Worm (Caenorhabditis elegans) whole organism, L1 larva: ENCODE measurements around the gene Y37D8A.29.

Experiments
- C04F5.9 ChIP-seq: sonication (generic microtip); optimal IDR thresholded peaks from 2 replicates; lab custom pipeline; 2016; ENCODE audit warnings: missing genetic modification characterization, missing compliant biosample characterization
- C34B4.2 ChIP-seq: sonication (generic microtip); optimal IDR thresholded peaks from 2 replicates; lab custom pipeline; 2017; ENCODE audit warnings: mild to moderate bottlenecking, missing genetic modification characterization, missing compliant biosample characterization
- F16B12.6 ChIP-seq: fragments of 150-350 bp; optimal IDR thresholded peaks from 2 replicates; lab custom pipeline; 2014; ENCODE audit warnings: missing biosample characterization, missing genetic modification characterization
- Y116A8C.19 ChIP-seq: sonication (generic microtip); optimal IDR thresholded peaks from 2 replicates; lab custom pipeline; 2016; ENCODE audit warnings: missing compliant biosample characterization, missing genetic modification characterization, borderline replicate concordance
- aha-1 ChIP-seq: fragments of 150-350 bp; optimal IDR thresholded peaks from 2 replicates; lab custom pipeline; 2014; ENCODE audit warnings: missing biosample characterization, missing genetic modification characterization
- blmp-1 ChIP-seq: fragments of 150-350 bp; optimal IDR thresholded peaks from 2 replicates; lab custom pipeline; 2014; ENCODE audit warnings: missing biosample characterization, missing genetic modification characterization
- ceh-8 ChIP-seq: fragments of 200-800 bp; sonication (Bioruptor generic); optimal IDR thresholded peaks from 2 replicates; lab custom pipeline; 2018; ENCODE audit warnings: mild to moderate bottlenecking, missing genetic modification characterization, moderate library complexity, missing compliant biosample characterization
- ceh-82 ChIP-seq, 3 experiments: fragments of 150-350 bp in 1 of 3; sonication (generic microtip) in 2 of 3; optimal IDR thresholded peaks; 2 replicates each; lab custom pipeline; 2014 to 2017; ENCODE audit warnings: missing biosample characterization in 3 of 3, missing genetic modification characterization in 3 of 3
- ces-1 ChIP-seq: fragments of 150-350 bp; optimal IDR thresholded peaks from 2 replicates; lab custom pipeline; 2014; ENCODE audit warnings: missing biosample characterization, missing genetic modification reagents, missing genetic modification characterization
- dpl-1 ChIP-seq, 3 experiments: fragments of 150-350 bp in 2 of 3; sonication (generic microtip) in 1 of 3; optimal IDR thresholded peaks; 2 replicates each; lab custom pipeline; 2014 to 2017; ENCODE audit warnings: missing biosample characterization in 3 of 3, missing genetic modification characterization in 3 of 3, missing genetic modification reagents in 3 of 3
- dsc-1 ChIP-seq: sonication (generic microtip); optimal IDR thresholded peaks from 2 replicates; lab custom pipeline; 2016; ENCODE audit warnings: mild to moderate bottlenecking, missing genetic modification characterization, missing compliant biosample characterization
- efl-1 ChIP-seq, 4 experiments: fragments of 150-350 bp; optimal IDR thresholded peaks in 3 of 4; peaks in 1 of 4; 1 replicate in 1 of 4; 2 replicates in 3 of 4; lab custom pipeline; 2014; ENCODE audit warnings: missing biosample characterization in 2 of 4, missing genetic modification characterization in 2 of 4, missing genetic modification reagents in 2 of 4
- egl-27 ChIP-seq, 2 experiments: fragments of 150-350 bp in 1 of 2; sonication (generic microtip); optimal IDR thresholded peaks; 3 replicates each; lab custom pipeline; 2017 to 2018; ENCODE audit warnings: missing biosample characterization in 2 of 2, missing genetic modification characterization in 2 of 2, missing genetic modification reagents in 2 of 2
- elt-3 ChIP-seq, 6 experiments: fragments of 150-350 bp in 1 of 6; sonication (generic microtip); optimal IDR thresholded peaks; 2 replicates each; lab custom pipeline; 2017 to 2018; ENCODE audit warnings: missing biosample characterization in 6 of 6, missing genetic modification characterization in 6 of 6, inconsistent platforms in 1 of 6
- fkh-10 ChIP-seq: sonication (generic microtip); optimal IDR thresholded peaks from 2 replicates; lab custom pipeline; 2017; ENCODE audit warnings: missing biosample characterization, missing genetic modification reagents, missing genetic modification characterization
- fkh-8 ChIP-seq: sonication (generic microtip); optimal IDR thresholded peaks from 2 replicates; lab custom pipeline; 2016; ENCODE audit warnings: mild to moderate bottlenecking, missing genetic modification characterization, missing compliant biosample characterization
- hlh-4 ChIP-seq: sonication (generic microtip); optimal IDR thresholded peaks from 2 replicates; lab custom pipeline; 2016; ENCODE audit warnings: mild to moderate bottlenecking, missing genetic modification characterization, missing compliant biosample characterization
- irx-1 ChIP-seq: sonication (generic microtip); optimal IDR thresholded peaks from 2 replicates; lab custom pipeline; 2016; ENCODE audit warnings: missing genetic modification characterization, missing compliant biosample characterization
- lin-13 ChIP-seq: fragments of 150-350 bp; optimal IDR thresholded peaks from 2 replicates; lab custom pipeline; 2014; ENCODE audit warnings: missing biosample characterization, missing genetic modification reagents, missing genetic modification characterization
- lin-35 ChIP-seq, 2 experiments: fragments of 150-350 bp; optimal IDR thresholded peaks; 2 replicates each; lab custom pipeline; 2014; ENCODE audit warnings: missing biosample characterization in 2 of 2, missing genetic modification characterization in 2 of 2, missing genetic modification reagents in 2 of 2
- lin-39 ChIP-seq: fragments of 150-350 bp; optimal IDR thresholded peaks from 2 replicates; lab custom pipeline; 2014; ENCODE audit warnings: missing biosample characterization, missing genetic modification reagents, missing genetic modification characterization
- lir-3 ChIP-seq: sonication (generic microtip); optimal IDR thresholded peaks from 2 replicates; lab custom pipeline; 2016; ENCODE audit warnings: mild to moderate bottlenecking, missing genetic modification characterization, moderate library complexity, missing compliant biosample characterization; ENCODE audit not compliant: poor library complexity
- lsy-2 ChIP-seq, 2 experiments: fragments of 150-350 bp; optimal IDR thresholded peaks; 2 replicates each; lab custom pipeline; 2014; ENCODE audit warnings: missing biosample characterization in 2 of 2, missing genetic modification characterization in 2 of 2
- mab-9 ChIP-seq: fragments of 200-800 bp; sonication (Bioruptor generic); IDR thresholded peaks from 2 replicates; pipeline ENCODE4 v1.3.6; 2022; ENCODE audit warnings: missing genetic modification reagents, missing genetic modification characterization, missing compliant biosample characterization
- mdl-1 ChIP-seq, 2 experiments: fragments of 150-350 bp; optimal IDR thresholded peaks; 2 replicates each; lab custom pipeline; 2014 to 2017; ENCODE audit warnings: missing biosample characterization in 2 of 2, missing genetic modification characterization in 2 of 2, inconsistent platforms in 1 of 2
- mep-1 ChIP-seq: fragments of 150-350 bp; optimal IDR thresholded peaks from 2 replicates; lab custom pipeline; 2014; ENCODE audit warnings: missing biosample characterization, missing genetic modification characterization
- nhr-11 ChIP-seq: fragments of 150-350 bp; optimal IDR thresholded peaks from 2 replicates; lab custom pipeline; 2014; ENCODE audit warnings: missing biosample characterization, missing genetic modification characterization
- nhr-12 ChIP-seq: sonication (generic microtip); optimal IDR thresholded peaks from 2 replicates; lab custom pipeline; 2017; ENCODE audit warnings: missing biosample characterization, missing genetic modification characterization
- nhr-19 ChIP-seq: fragments of 200-800 bp; sonication (Bioruptor generic); conservative IDR thresholded peaks from 2 replicates; pipeline ENCODE4 v1.3.6; 2022; ENCODE audit warnings: missing genetic modification characterization, missing compliant biosample characterization
- nhr-28 ChIP-seq: fragments of 150-350 bp; optimal IDR thresholded peaks from 2 replicates; lab custom pipeline; 2014; ENCODE audit warnings: missing biosample characterization, missing genetic modification characterization
- nhr-47 ChIP-seq: sonication (generic microtip); optimal IDR thresholded peaks from 2 replicates; lab custom pipeline; 2016; ENCODE audit warnings: mild to moderate bottlenecking, missing genetic modification characterization, moderate library complexity, missing compliant biosample characterization
- nhr-71 ChIP-seq: sonication (generic microtip); optimal IDR thresholded peaks from 2 replicates; lab custom pipeline; 2016; ENCODE audit warnings: mild to moderate bottlenecking, missing genetic modification characterization, moderate library complexity, missing compliant biosample characterization
- nhr-77 ChIP-seq: fragments of 150-350 bp; optimal IDR thresholded peaks from 2 replicates; lab custom pipeline; 2014; ENCODE audit warnings: missing biosample characterization, missing genetic modification characterization
- nhr-84 ChIP-seq: sonication (generic microtip); optimal IDR thresholded peaks from 2 replicates; lab custom pipeline; 2017; ENCODE audit warnings: missing biosample characterization, missing genetic modification characterization
- snpc-4 ChIP-seq: fragments of 150-350 bp; optimal IDR thresholded peaks from 2 replicates; lab custom pipeline; 2014; ENCODE audit warnings: missing biosample characterization, missing genetic modification characterization
- snu-23 ChIP-seq: sonication (generic microtip); optimal IDR thresholded peaks from 2 replicates; lab custom pipeline; 2016; ENCODE audit warnings: missing genetic modification characterization, missing compliant biosample characterization
- sox-4 ChIP-seq: sonication (generic microtip); optimal IDR thresholded peaks from 2 replicates; lab custom pipeline; 2016; ENCODE audit warnings: missing genetic modification characterization, missing compliant biosample characterization
- swsn-7 ChIP-seq: sonication (generic microtip); optimal IDR thresholded peaks from 2 replicates; lab custom pipeline; 2016; ENCODE audit warnings: missing genetic modification characterization, missing compliant biosample characterization
- tbx-2 ChIP-seq: sonication (generic microtip); optimal IDR thresholded peaks from 2 replicates; lab custom pipeline; 2016; ENCODE audit warnings: missing genetic modification characterization, missing compliant biosample characterization
- unc-30 ChIP-seq: sonication (generic microtip); optimal IDR thresholded peaks from 2 replicates; lab custom pipeline; 2017; ENCODE audit warnings: missing biosample characterization, missing genetic modification characterization
- unc-86 ChIP-seq: sonication (generic microtip); optimal IDR thresholded peaks from 2 replicates; lab custom pipeline; 2016; ENCODE audit warnings: missing genetic modification characterization, missing compliant biosample characterization
- vab-15 ChIP-seq: sonication (generic microtip); optimal IDR thresholded peaks from 2 replicates; lab custom pipeline; 2017; ENCODE audit warnings: missing genotype, mild to moderate bottlenecking, missing genetic modification characterization, missing compliant biosample characterization
- xbp-1 ChIP-seq: sonication (generic microtip); optimal IDR thresholded peaks from 2 replicates; lab custom pipeline; 2016; ENCODE audit warnings: missing genetic modification characterization, missing compliant biosample characterization
- ztf-4 ChIP-seq: fragments of 150-350 bp; optimal IDR thresholded peaks from 2 replicates; lab custom pipeline; 2014; ENCODE audit warnings: missing biosample characterization, missing genetic modification characterization

Gene Y37D8A.29

ce11 chrIII:12925947-12926607 lies 34.6 kb upstream of the Y37D8A.29 start, which contains the start of the genes npp-25 and mrps-10:
npp-25 (minus strand) TSS chrIII:12925997.
mrps-10 (plus strand) TSS chrIII:12926557.
- TF ChIP-seq fkh-8 (peak; percentile 44), lin-39 (tag; lab: Kevin White, UChicago) (no peak), egl-27 (tag; optimal IDR thresholded peaks at IDR 0.05; lab: Kevin White, UChicago) (no peak), nhr-47 (tag; lab: Kevin White, UChicago) (peak; percentile 53), hlh-4 (no peak), efl-1 (optimal IDR thresholded peaks at IDR 0.05; lab: Kevin White, UChicago) (peak; percentile 28 to 57), efl-1 (GFP tag; optimal IDR thresholded peaks at IDR 0.05 in 1 of 2; lab: Kevin White, UChicago) (peak; percentile 57 to 91), dpl-1 (GFP tag; optimal IDR thresholded peaks at IDR 0.05; lab: Kevin White, UChicago) (peak; percentile 13 to 51 (median 16)), nhr-77 (tag; lab: Kevin White, UChicago) (no peak), lsy-2 (tag; optimal IDR thresholded peaks at IDR 0.05; lab: Kevin White, UChicago) (peak; percentile 44 to 78), nhr-19 (no peak), irx-1 (tag; lab: Kevin White, UChicago) (no peak), elt-3 (tag; optimal IDR thresholded peaks at IDR 0.05; lab: Kevin White, UChicago) (no peak), swsn-7 (tag; lab: Kevin White, UChicago) (peak; percentile 18), mab-9 (GFP tag; lab: Robert Waterston, UW) (no peak), lir-3 (no peak), unc-30 (tag; lab: Kevin White, UChicago) (no peak), nhr-12 (tag; lab: Kevin White, UChicago) (no peak), vab-15 (tag; lab: Kevin White, UChicago) (no peak), nhr-71 (peak; percentile 29), ces-1 (no peak), nhr-28 (tag; lab: Kevin White, UChicago) (no peak), Y116A8C.19 (tag; lab: Kevin White, UChicago) (no peak), sox-4 (tag; lab: Kevin White, UChicago) (no peak), lin-35 (GFP tag; optimal IDR thresholded peaks at IDR 0.05; lab: Kevin White, UChicago) (peak; percentile 40 to 43), C34B4.2 (tag; lab: Kevin White, UChicago) (no peak), nhr-11 (tag; lab: Kevin White, UChicago) (no peak), tbx-2 (tag; lab: Kevin White, UChicago) (peak; percentile 1), ceh-8 (no peak), snu-23 (GFP tag; lab: Kevin White, UChicago) (peak; percentile 25), snpc-4 (tag; lab: Kevin White, UChicago) (no peak), F16B12.6 (tag; lab: Kevin White, UChicago) (peak; percentile 82), ztf-4 (no peak), nhr-84 (tag; lab: Kevin White, UChicago) (no peak), mdl-1 (tag; optimal IDR thresholded peaks at IDR 0.05; lab: Kevin White, UChicago) (no peak), lin-13 (GFP tag; lab: Kevin White, UChicago) (no peak), C04F5.9 (tag; lab: Kevin White, UChicago) (no peak), blmp-1 (tag; lab: Kevin White, UChicago) (peak; percentile 17), mep-1 (tag; lab: Kevin White, UChicago) (peak; percentile 28), xbp-1 (tag; lab: Kevin White, UChicago) (peak; percentile 31), ceh-82 (tag; optimal IDR thresholded peaks at IDR 0.05; lab: Kevin White, UChicago) (no peak), dsc-1 (tag; lab: Kevin White, UChicago) (peak; percentile 41), aha-1 (tag; lab: Kevin White, UChicago) (no peak), unc-86 (tag; lab: Kevin White, UChicago) (peak; percentile 7), fkh-10 (GFP tag; lab: Kevin White, UChicago) (no peak)
